Fruit fly (Drosophila melanogaster): Measurements from ENCODE around the gene CG1582.

DNA sequence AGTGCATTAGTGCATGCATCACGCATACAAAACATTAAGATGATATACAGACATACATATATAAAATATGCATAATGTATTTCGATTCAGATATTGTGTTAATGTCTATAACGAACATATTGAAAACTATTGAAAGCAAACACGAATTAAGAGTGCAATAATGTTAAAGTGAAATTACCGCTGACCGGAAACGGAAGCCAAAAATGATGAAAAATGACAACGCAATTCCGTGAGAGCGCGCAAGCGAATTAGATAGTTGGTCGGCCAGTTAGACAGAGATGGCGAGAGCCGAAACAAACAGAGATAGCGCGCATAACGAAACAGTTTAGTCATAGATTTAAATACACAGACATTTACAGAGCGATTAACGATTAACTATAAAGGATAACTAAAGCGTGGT is 23.1 kb upstream of the CG1582 start:
- TF ChIP-seq CG13775 (GFP tag; optimal IDR thresholded peaks at IDR 0.05) (no peak), Nf-YA (GFP tag; IDR thresholded peaks at IDR 0.05) (no peak), MBD-R2 (GFP tag; IDR thresholded peaks at IDR 0.05) (no peak), CG12104 (GFP tag; optimal IDR thresholded peaks at IDR 0.05) (no peak), Abd-B (GFP tag; optimal IDR thresholded peaks at IDR 0.05) (no peak), CG32767 (GFP tag; IDR thresholded peaks at IDR 0.05) (no peak), pita (GFP tag; optimal IDR thresholded peaks at IDR 0.05) (no peak)

Data from whole organism, embryonic.